Fruit fly (Drosophila melanogaster) whole organism, pupa: ENCODE results near the gene Patsas.

ENCODE experiments used
- CG10348 ChIP-seq: fragments of 200-800 bp; sonication (Bioruptor generic); IDR thresholded peaks from 2 replicates; pipeline ENCODE4 v1.3.6; 2022; ENCODE audit warnings: missing biosample characterization, missing genetic modification characterization
- CG12605 ChIP-seq: fragments of 200-800 bp; sonication (Bioruptor generic); IDR thresholded peaks from 2 replicates; pipeline ENCODE4 v1.3.6; 2022; ENCODE audit warnings: missing biosample characterization, missing genetic modification characterization
- CG13204 ChIP-seq: fragments of 200-800 bp; sonication (Bioruptor generic); optimal IDR thresholded peaks from 2 replicates; lab custom pipeline; 2018; ENCODE audit warnings: missing biosample characterization, mild to moderate bottlenecking, missing genetic modification characterization, moderate library complexity
- CG15710 ChIP-seq: fragments of 200-800 bp; sonication (Bioruptor generic); optimal IDR thresholded peaks from 2 replicates; lab custom pipeline; 2018; ENCODE audit warnings: missing biosample characterization, mild to moderate bottlenecking, missing genetic modification characterization, moderate library complexity
- CG17806 ChIP-seq: fragments of 200-800 bp; sonication (Bioruptor generic); optimal IDR thresholded peaks from 2 replicates; lab custom pipeline; 2018; ENCODE audit warnings: missing biosample characterization, mild to moderate bottlenecking, missing genetic modification characterization, moderate library complexity
- CG34367 ChIP-seq: fragments of 200-800 bp; sonication (Bioruptor generic); optimal IDR thresholded peaks from 2 replicates; lab custom pipeline; 2018; ENCODE audit warnings: missing biosample characterization, mild to moderate bottlenecking, missing genetic modification characterization
- CG4496 ChIP-seq: fragments of 200-800 bp; sonication (Bioruptor generic); IDR thresholded peaks from 3 replicates; pipeline ENCODE4 v1.3.6; 2022; ENCODE audit warnings: missing biosample characterization, missing genetic modification characterization
- CG9948 ChIP-seq: fragments of 200-800 bp; sonication (Bioruptor generic); optimal IDR thresholded peaks from 2 replicates; lab custom pipeline; 2018; ENCODE audit warnings: missing biosample characterization, mild to moderate bottlenecking, missing genetic modification characterization, moderate library complexity
- D1 ChIP-seq: fragments of 200-800 bp; sonication (Bioruptor generic); optimal IDR thresholded peaks from 2 replicates; lab custom pipeline; 2018; ENCODE audit warnings: missing biosample characterization, mild to moderate bottlenecking, missing genetic modification characterization, moderate library complexity
- Ets98B ChIP-seq: fragments of 200-800 bp; sonication (Bioruptor generic); IDR thresholded peaks from 2 replicates; pipeline ENCODE4 v1.3.6; 2022; ENCODE audit warnings: missing biosample characterization, missing genetic modification characterization
- Snoo ChIP-seq: fragments of 200-800 bp; sonication (Bioruptor generic); optimal IDR thresholded peaks from 3 replicates; lab custom pipeline; 2017; ENCODE audit warnings: missing biosample characterization, mild to moderate bottlenecking, missing genetic modification characterization, inconsistent platforms
- gl ChIP-seq: fragments of 200-800 bp; sonication (Bioruptor generic); optimal IDR thresholded peaks from 2 replicates; lab custom pipeline; 2018; ENCODE audit warnings: missing biosample characterization, mild to moderate bottlenecking, missing genetic modification characterization
- rn ChIP-seq: fragments of 200-800 bp; sonication (Bioruptor generic); IDR thresholded peaks from 2 replicates; pipeline ENCODE4 v1.3.6; 2022; ENCODE audit warnings: missing biosample characterization, missing genetic modification characterization

DNA sequence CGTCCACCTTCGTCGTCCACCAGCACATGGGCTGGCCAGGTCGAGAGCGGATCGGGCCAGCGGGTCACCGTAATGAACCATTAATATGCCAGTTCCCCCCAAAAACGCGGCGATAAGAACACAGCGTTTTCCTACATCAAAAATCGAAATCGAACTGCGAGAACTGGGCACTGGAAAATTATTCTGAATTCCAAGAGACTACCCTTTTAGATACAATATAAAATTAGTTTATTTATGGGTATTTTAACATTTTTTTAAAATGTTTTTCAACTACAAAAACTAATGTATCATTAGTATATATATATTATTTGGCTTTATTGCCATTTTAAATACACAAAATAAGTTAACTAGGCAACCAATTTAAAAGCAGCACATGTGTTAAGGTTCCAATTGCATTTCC, 24.4 kb downstream of the Patsas start:
- TF ChIP-seq Snoo (tag; lab: Kevin White, UChicago) (no peak), CG13204 (GFP tag; lab: Kevin White, UChicago) (no peak), CG34367 (tag; lab: Kevin White, UChicago) (no peak), rn (GFP tag; lab: Robert Waterston, UW) (no peak), CG10348 (no peak), CG4496 (GFP tag; lab: Robert Waterston, UW) (no peak), D1 (tag; lab: Kevin White, UChicago) (no peak), gl (tag; lab: Kevin White, UChicago) (no peak), Ets98B (no peak), CG9948 (tag; lab: Kevin White, UChicago) (no peak), CG17806 (tag; lab: Kevin White, UChicago) (no peak), CG15710 (tag; lab: Kevin White, UChicago) (no peak), CG12605 (GFP tag; lab: Robert Waterston, UW) (no peak)
